Worm (Caenorhabditis elegans): ENCODE results near the gene ZK938.11.

- TF ChIP-seq tbx-37 (GFP tag; conservative IDR thresholded peaks at IDR 0.05) (no peak), sea-1 (GFP tag; conservative IDR thresholded peaks at IDR 0.05) (no peak), tra-4 (tag; optimal IDR thresholded peaks at IDR 0.05) (no peak), ama-1 (optimal IDR thresholded peaks at IDR 0.05) (no peak), hnd-1 (tag; optimal IDR thresholded peaks at IDR 0.05) (no peak), flt-1 (GFP tag; IDR thresholded peaks at IDR 0.05) (no peak), scrt-1 (GFP tag; IDR thresholded peaks at IDR 0.05) (no peak), aly-1 (tag; optimal IDR thresholded peaks at IDR 0.05) (no peak), pes-1 (GFP tag; IDR thresholded peaks at IDR 0.05) (no peak), B0310.2 (tag; optimal IDR thresholded peaks at IDR 0.05) (no peak), ceh-36 (tag; optimal IDR thresholded peaks at IDR 0.05) (no peak)
Observed at ce11 chrII:9803320-9803719, 36.9 kb downstream of the ZK938.11 start, which contains the start of gene cyp-13A7.

Measured in whole organism, early embryonic.